Worm (Caenorhabditis elegans) whole organism, L1 larva: ENCODE data around the gene K08D12.8.

Experiments used
- C04F5.9 ChIP-seq: sonication (generic microtip); optimal IDR thresholded peaks from 2 replicates; lab custom pipeline; 2016; ENCODE audit warnings: missing genetic modification characterization, missing compliant biosample characterization
- C16A3.4 ChIP-seq: fragments of 150-350 bp; optimal IDR thresholded peaks from 2 replicates; lab custom pipeline; 2014; ENCODE audit warnings: missing biosample characterization, missing genetic modification characterization
- aha-1 ChIP-seq: fragments of 150-350 bp; optimal IDR thresholded peaks from 2 replicates; lab custom pipeline; 2014; ENCODE audit warnings: missing biosample characterization, missing genetic modification characterization
- blmp-1 ChIP-seq: fragments of 150-350 bp; optimal IDR thresholded peaks from 2 replicates; lab custom pipeline; 2014; ENCODE audit warnings: missing biosample characterization, missing genetic modification characterization
- ceh-63 ChIP-seq: fragments of 200-800 bp; sonication (Bioruptor generic); optimal IDR thresholded peaks from 2 replicates; lab custom pipeline; 2018; ENCODE audit warnings: mild to moderate bottlenecking, missing genetic modification characterization, missing compliant biosample characterization
- ceh-88 ChIP-seq: fragments of 200-800 bp; sonication (Bioruptor generic); IDR thresholded peaks from 2 replicates; pipeline ENCODE4 v1.3.6; 2022; ENCODE audit warnings: missing genetic modification characterization, missing compliant biosample characterization
- ceh-90 ChIP-seq: sonication (generic microtip); optimal IDR thresholded peaks from 2 replicates; lab custom pipeline; 2016; ENCODE audit warnings: missing genetic modification characterization, missing compliant biosample characterization
- dpl-1 ChIP-seq, 3 experiments: fragments of 150-350 bp in 2 of 3; sonication (generic microtip) in 1 of 3; optimal IDR thresholded peaks; 2 replicates each; lab custom pipeline; 2014 to 2017; ENCODE audit warnings: missing biosample characterization in 3 of 3, missing genetic modification characterization in 3 of 3, missing genetic modification reagents in 3 of 3
- dsc-1 ChIP-seq: sonication (generic microtip); optimal IDR thresholded peaks from 2 replicates; lab custom pipeline; 2016; ENCODE audit warnings: mild to moderate bottlenecking, missing genetic modification characterization, missing compliant biosample characterization
- efl-1 ChIP-seq, 4 experiments: fragments of 150-350 bp; optimal IDR thresholded peaks in 3 of 4; peaks in 1 of 4; 1 replicate in 1 of 4; 2 replicates in 3 of 4; lab custom pipeline; 2014; ENCODE audit warnings: missing biosample characterization in 2 of 4, missing genetic modification characterization in 2 of 4, missing genetic modification reagents in 2 of 4
- efl-3 ChIP-seq: fragments of 200-800 bp; sonication (Bioruptor generic); optimal IDR thresholded peaks from 2 replicates; lab custom pipeline; 2018; ENCODE audit warnings: mild to moderate bottlenecking, missing genetic modification characterization, missing compliant biosample characterization
- elt-3 ChIP-seq, 6 experiments: fragments of 150-350 bp in 1 of 6; sonication (generic microtip); optimal IDR thresholded peaks; 2 replicates each; lab custom pipeline; 2017 to 2018; ENCODE audit warnings: missing biosample characterization in 6 of 6, missing genetic modification characterization in 6 of 6, inconsistent platforms in 1 of 6
- fos-1 ChIP-seq: fragments of 150-350 bp; optimal IDR thresholded peaks from 2 replicates; lab custom pipeline; 2014; ENCODE audit warnings: missing biosample characterization, missing genetic modification characterization
- hpl-2 ChIP-seq: fragments of 150-350 bp; optimal IDR thresholded peaks from 2 replicates; lab custom pipeline; 2014; ENCODE audit warnings: missing biosample characterization, missing genetic modification reagents, missing genetic modification characterization
- isw-1 ChIP-seq: fragments of 200-800 bp; sonication (Bioruptor generic); IDR thresholded peaks from 2 replicates; pipeline ENCODE4 v1.3.6; 2022; ENCODE audit warnings: missing genetic modification characterization, missing compliant biosample characterization
- lin-13 ChIP-seq: fragments of 150-350 bp; optimal IDR thresholded peaks from 2 replicates; lab custom pipeline; 2014; ENCODE audit warnings: missing biosample characterization, missing genetic modification reagents, missing genetic modification characterization
- lin-14 ChIP-seq: fragments of 200-800 bp; sonication (Bioruptor generic); optimal IDR thresholded peaks from 2 replicates; lab custom pipeline; 2018; ENCODE audit warnings: mild to moderate bottlenecking, missing genetic modification characterization, moderate library complexity, missing compliant biosample characterization
- lin-15B ChIP-seq: fragments of 150-350 bp; sonication (generic microtip); optimal IDR thresholded peaks from 3 replicates; lab custom pipeline; 2014; ENCODE audit warnings: missing biosample characterization, missing genetic modification characterization
- lir-3 ChIP-seq: sonication (generic microtip); optimal IDR thresholded peaks from 2 replicates; lab custom pipeline; 2016; ENCODE audit warnings: mild to moderate bottlenecking, missing genetic modification characterization, moderate library complexity, missing compliant biosample characterization; ENCODE audit not compliant: poor library complexity
- lsy-2 ChIP-seq, 2 experiments: fragments of 150-350 bp; optimal IDR thresholded peaks; 2 replicates each; lab custom pipeline; 2014; ENCODE audit warnings: missing biosample characterization in 2 of 2, missing genetic modification characterization in 2 of 2
- mab-9 ChIP-seq: fragments of 200-800 bp; sonication (Bioruptor generic); IDR thresholded peaks from 2 replicates; pipeline ENCODE4 v1.3.6; 2022; ENCODE audit warnings: missing genetic modification reagents, missing genetic modification characterization, missing compliant biosample characterization
- mdl-1 ChIP-seq, 2 experiments: fragments of 150-350 bp; optimal IDR thresholded peaks; 2 replicates each; lab custom pipeline; 2014 to 2017; ENCODE audit warnings: missing biosample characterization in 2 of 2, missing genetic modification characterization in 2 of 2, inconsistent platforms in 1 of 2
- mef-2 ChIP-seq: fragments of 150-350 bp; optimal IDR thresholded peaks from 2 replicates; lab custom pipeline; 2014; ENCODE audit warnings: missing biosample characterization, missing genetic modification characterization
- nhr-12 ChIP-seq: sonication (generic microtip); optimal IDR thresholded peaks from 2 replicates; lab custom pipeline; 2017; ENCODE audit warnings: missing biosample characterization, missing genetic modification characterization
- nhr-19 ChIP-seq: fragments of 200-800 bp; sonication (Bioruptor generic); conservative IDR thresholded peaks from 2 replicates; pipeline ENCODE4 v1.3.6; 2022; ENCODE audit warnings: missing genetic modification characterization, missing compliant biosample characterization
- nhr-20 ChIP-seq: sonication (generic microtip); optimal IDR thresholded peaks from 2 replicates; lab custom pipeline; 2016; ENCODE audit warnings: mild to moderate bottlenecking, missing genetic modification characterization, missing compliant biosample characterization
- nhr-237 ChIP-seq: fragments of 150-350 bp; optimal IDR thresholded peaks from 2 replicates; lab custom pipeline; 2014; ENCODE audit warnings: missing biosample characterization, missing genetic modification characterization
- nhr-28 ChIP-seq: fragments of 150-350 bp; optimal IDR thresholded peaks from 2 replicates; lab custom pipeline; 2014; ENCODE audit warnings: missing biosample characterization, missing genetic modification characterization
- nhr-47 ChIP-seq: sonication (generic microtip); optimal IDR thresholded peaks from 2 replicates; lab custom pipeline; 2016; ENCODE audit warnings: mild to moderate bottlenecking, missing genetic modification characterization, moderate library complexity, missing compliant biosample characterization
- nhr-71 ChIP-seq: sonication (generic microtip); optimal IDR thresholded peaks from 2 replicates; lab custom pipeline; 2016; ENCODE audit warnings: mild to moderate bottlenecking, missing genetic modification characterization, moderate library complexity, missing compliant biosample characterization
- nhr-76 ChIP-seq: sonication (generic microtip); optimal IDR thresholded peaks from 2 replicates; lab custom pipeline; 2017; ENCODE audit warnings: missing biosample characterization, missing genetic modification characterization
- nhr-85 ChIP-seq: sonication (generic microtip); peaks from one replicate; lab custom pipeline; 2016; ENCODE audit warnings: missing genetic modification characterization, inconsistent platforms, missing compliant biosample characterization
- nhr-90 ChIP-seq: sonication (generic microtip); optimal IDR thresholded peaks from 2 replicates; lab custom pipeline; 2016; ENCODE audit warnings: mild to moderate bottlenecking, missing genetic modification characterization, missing compliant biosample characterization; ENCODE audit not compliant: poor library complexity
- pag-3 ChIP-seq: sonication (generic microtip); optimal IDR thresholded peaks from 2 replicates; lab custom pipeline; 2017; ENCODE audit warnings: missing genetic modification characterization, mild to moderate bottlenecking, missing compliant biosample characterization, antibody characterized with exemption, borderline replicate concordance; ENCODE audit not compliant: insufficient read depth
- rnt-1 ChIP-seq: sonication (generic microtip); optimal IDR thresholded peaks from 2 replicates; lab custom pipeline; 2016; ENCODE audit warnings: mild to moderate bottlenecking, missing genetic modification characterization, moderate library complexity, missing compliant biosample characterization
- snpc-4 ChIP-seq: fragments of 150-350 bp; optimal IDR thresholded peaks from 2 replicates; lab custom pipeline; 2014; ENCODE audit warnings: missing biosample characterization, missing genetic modification characterization
- snu-23 ChIP-seq: sonication (generic microtip); optimal IDR thresholded peaks from 2 replicates; lab custom pipeline; 2016; ENCODE audit warnings: missing genetic modification characterization, missing compliant biosample characterization
- sox-4 ChIP-seq: sonication (generic microtip); optimal IDR thresholded peaks from 2 replicates; lab custom pipeline; 2016; ENCODE audit warnings: missing genetic modification characterization, missing compliant biosample characterization
- sptf-1 ChIP-seq: fragments of 150-350 bp; optimal IDR thresholded peaks from 2 replicates; lab custom pipeline; 2014; ENCODE audit warnings: missing biosample characterization, missing genetic modification characterization
- swsn-7 ChIP-seq: sonication (generic microtip); optimal IDR thresholded peaks from 2 replicates; lab custom pipeline; 2016; ENCODE audit warnings: missing genetic modification characterization, missing compliant biosample characterization
- tbx-2 ChIP-seq: sonication (generic microtip); optimal IDR thresholded peaks from 2 replicates; lab custom pipeline; 2016; ENCODE audit warnings: missing genetic modification characterization, missing compliant biosample characterization
- tlp-1 ChIP-seq: fragments of 150-350 bp; optimal IDR thresholded peaks from 2 replicates; lab custom pipeline; 2014; ENCODE audit warnings: missing biosample characterization, missing genetic modification characterization
- unc-130 ChIP-seq: fragments of 150-350 bp; optimal IDR thresholded peaks from 2 replicates; lab custom pipeline; 2017; ENCODE audit warnings: missing biosample characterization, missing genetic modification characterization, inconsistent platforms
- unc-98 ChIP-seq: fragments of 200-800 bp; sonication (Bioruptor generic); IDR thresholded peaks from 2 replicates; pipeline ENCODE4 v1.3.6; 2022; ENCODE audit warnings: missing genetic modification characterization, missing compliant biosample characterization
- vab-15 ChIP-seq: sonication (generic microtip); optimal IDR thresholded peaks from 2 replicates; lab custom pipeline; 2017; ENCODE audit warnings: missing genotype, mild to moderate bottlenecking, missing genetic modification characterization, missing compliant biosample characterization
- xbp-1 ChIP-seq: sonication (generic microtip); optimal IDR thresholded peaks from 2 replicates; lab custom pipeline; 2016; ENCODE audit warnings: missing genetic modification characterization, missing compliant biosample characterization
- ztf-4 ChIP-seq: fragments of 150-350 bp; optimal IDR thresholded peaks from 2 replicates; lab custom pipeline; 2014; ENCODE audit warnings: missing biosample characterization, missing genetic modification characterization

K08D12.8 gene

ce11 chrIV:1758595-1758994, 32.6 kb downstream of the K08D12.8 start (continued):
- TF ChIP-seq snpc-4 (tag; lab: Kevin White, UChicago) (no peak), efl-1 (optimal IDR thresholded peaks at IDR 0.05; lab: Kevin White, UChicago) (no peak), efl-1 (GFP tag; optimal IDR thresholded peaks at IDR 0.05 in 1 of 2; lab: Kevin White, UChicago) (no peak), nhr-19 (peak; percentile 33), hpl-2 (GFP tag; lab: Kevin White, UChicago) (no peak), lsy-2 (tag; optimal IDR thresholded peaks at IDR 0.05; lab: Kevin White, UChicago) (peak; percentile 15 to 45), xbp-1 (tag; lab: Kevin White, UChicago) (no peak), mef-2 (no peak), dpl-1 (GFP tag; optimal IDR thresholded peaks at IDR 0.05; lab: Kevin White, UChicago) (no peak), sptf-1 (tag; lab: Kevin White, UChicago) (no peak), ztf-4 (tag; lab: Kevin White, UChicago) (peak; percentile 16), rnt-1 (tag; lab: Kevin White, UChicago) (peak; percentile 77), unc-130 (no peak), ceh-88 (GFP tag; lab: Robert Waterston, UW) (no peak), aha-1 (no peak), ceh-90 (no peak), nhr-47 (tag; lab: Kevin White, UChicago) (no peak), tbx-2 (tag; lab: Kevin White, UChicago) (no peak), nhr-85 (tag; lab: Kevin White, UChicago) (no peak), swsn-7 (tag; lab: Kevin White, UChicago) (no peak), mdl-1 (tag; optimal IDR thresholded peaks at IDR 0.05; lab: Kevin White, UChicago) (peak in 1 of 2 experiments; percentile 38), blmp-1 (tag; lab: Kevin White, UChicago) (no peak), lin-15B (tag; lab: Kevin White, UChicago) (no peak), dsc-1 (no peak), tlp-1 (tag; lab: Kevin White, UChicago) (no peak), nhr-12 (tag; lab: Kevin White, UChicago) (no peak), mab-9 (GFP tag; lab: Robert Waterston, UW) (no peak), vab-15 (tag; lab: Kevin White, UChicago) (no peak), pag-3 (no peak), nhr-76 (no peak), snu-23 (GFP tag; lab: Kevin White, UChicago) (peak; percentile 30), C16A3.4 (tag; lab: Kevin White, UChicago) (no peak)

ce11 chrIV:1761553-1761952, 35.6 kb downstream of the K08D12.8 start, which contains the start of gene Y41D4A.7:
Y41D4A.7 (minus strand) TSS chrIV:1761570.
- TF ChIP-seq unc-130 (peak; percentile 46), xbp-1 (tag; lab: Kevin White, UChicago) (peak; percentile 22), lir-3 (tag; lab: Kevin White, UChicago) (peak; percentile 38), snu-23 (GFP tag; lab: Kevin White, UChicago) (peak; percentile 49), efl-1 (optimal IDR thresholded peaks at IDR 0.05; lab: Kevin White, UChicago) (peak in 1 of 2 experiments; percentile 14), efl-1 (GFP tag; optimal IDR thresholded peaks at IDR 0.05 in 1 of 2; lab: Kevin White, UChicago) (peak in 1 of 2 experiments; percentile 12), nhr-71 (tag; lab: Kevin White, UChicago) (peak; percentile 74), nhr-90 (tag; lab: Kevin White, UChicago) (no peak), fos-1 (tag; lab: Kevin White, UChicago) (no peak), tbx-2 (tag; lab: Kevin White, UChicago) (peak; percentile 16), rnt-1 (tag; lab: Kevin White, UChicago) (peak; percentile 88), sox-4 (no peak), dsc-1 (peak; percentile 46), blmp-1 (tag; lab: Kevin White, UChicago) (no peak), lin-13 (peak; percentile 20), mdl-1 (tag; optimal IDR thresholded peaks at IDR 0.05; lab: Kevin White, UChicago) (peak in 1 of 2 experiments; percentile 36), nhr-28 (no peak), swsn-7 (tag; lab: Kevin White, UChicago) (peak; percentile 13), nhr-20 (tag; lab: Kevin White, UChicago) (peak; percentile 27), isw-1 (GFP tag; lab: Robert Waterston, UW) (no peak), elt-3 (tag; optimal IDR thresholded peaks at IDR 0.05; lab: Kevin White, UChicago) (no peak), ceh-63 (GFP tag; lab: Kevin White, UChicago) (no peak), C04F5.9 (tag; lab: Kevin White, UChicago) (no peak), ceh-90 (peak; percentile 16), nhr-237 (tag; lab: Kevin White, UChicago) (no peak), unc-98 (GFP tag; lab: Robert Waterston, UW) (peak; percentile 35; the same call in 1 of the 2 replicates), lsy-2 (tag; optimal IDR thresholded peaks at IDR 0.05; lab: Kevin White, UChicago) (peak; percentile 47 to 49), efl-3 (GFP tag; lab: Kevin White, UChicago) (no peak), lin-14 (GFP tag; lab: Kevin White, UChicago) (peak; percentile 57), nhr-19 (peak; percentile 54)
